Worm (Caenorhabditis elegans): ENCODE measurements around the gene W03F9.1.

W03F9.1 gene

ce11 chrV:126610-127009, at the start of gene W03F9.1:
Gene W03F9.1, minus strand, starts transcription at chrV:126718.
- TF ChIP-seq M03D4.4 (tag; optimal IDR thresholded peaks at IDR 0.05) = no peak
- TF ChIP-seq ceh-43 (GFP tag; optimal IDR thresholded peaks at IDR 0.05) = peak; percentile 41
- TF ChIP-seq blmp-1 (tag; optimal IDR thresholded peaks at IDR 0.05) = no peak
- no peak for TF ChIP-seq mls-2 (tag; optimal IDR thresholded peaks at IDR 0.05)
- peak; percentile 49 for TF ChIP-seq nhr-237 (tag; optimal IDR thresholded peaks at IDR 0.05)
- no peak for TF ChIP-seq ceh-39 (tag; optimal IDR thresholded peaks at IDR 0.05)
- TF ChIP-seq nhr-76 (tag; optimal IDR thresholded peaks at IDR 0.05) = no peak
- TF ChIP-seq lsy-2 (tag; optimal IDR thresholded peaks at IDR 0.05) = peak; percentile 23
- TF ChIP-seq ces-1 (GFP tag; optimal IDR thresholded peaks at IDR 0.05) = peak; percentile 92
- TF ChIP-seq cnd-1 (tag; optimal IDR thresholded peaks at IDR 0.05) = no peak
- no peak for TF ChIP-seq sptf-1 (tag; optimal IDR thresholded peaks at IDR 0.05)
- no peak for TF ChIP-seq nhr-2 (tag; optimal IDR thresholded peaks at IDR 0.05)
- no peak for TF ChIP-seq tbx-8 (GFP tag; optimal IDR thresholded peaks at IDR 0.05)
- peak; percentile 51 for TF ChIP-seq mep-1 (tag; optimal IDR thresholded peaks at IDR 0.05)
- no peak for TF ChIP-seq ztf-11 (tag; optimal IDR thresholded peaks at IDR 0.05)
- no peak for TF ChIP-seq lin-32 (GFP tag; optimal IDR thresholded peaks at IDR 0.05)
- peak; percentile 18 for TF ChIP-seq pha-4 (tag; optimal IDR thresholded peaks at IDR 0.05)
- peak; percentile 42 for TF ChIP-seq lin-13 (tag; optimal IDR thresholded peaks at IDR 0.05)
- TF ChIP-seq ceh-83 (GFP tag; optimal IDR thresholded peaks at IDR 0.05) = no peak
- no peak for TF ChIP-seq flh-1 (GFP tag; optimal IDR thresholded peaks at IDR 0.05)

ce11 chrV:174520-174919, 48.0 kb upstream of the W03F9.1 start:
- no peak for TF ChIP-seq cnd-1 (tag; optimal IDR thresholded peaks at IDR 0.05)
- no peak for TF ChIP-seq elt-3 (tag; optimal IDR thresholded peaks at IDR 0.05)
- TF ChIP-seq elt-1 (tag; optimal IDR thresholded peaks at IDR 0.05; ENCODE audit: borderline replicate concordance, insufficient read depth) = no peak
- TF ChIP-seq unc-120 (tag; optimal IDR thresholded peaks at IDR 0.05; ENCODE audit: poor library complexity, severe bottlenecking) = no peak
- no peak for TF ChIP-seq drap-1 (GFP tag; optimal IDR thresholded peaks at IDR 0.05)
- TF ChIP-seq unc-62 (GFP tag; optimal IDR thresholded peaks at IDR 0.05) = no peak
- TF ChIP-seq nhr-28 (tag; optimal IDR thresholded peaks at IDR 0.05) = no peak
- TF ChIP-seq mep-1 (tag; optimal IDR thresholded peaks at IDR 0.05) = no peak
- TF ChIP-seq zip-8 (tag; optimal IDR thresholded peaks at IDR 0.05) = no peak

- TF ChIP-seq M03D4.4 (tag; optimal IDR thresholded peaks at IDR 0.05) (peak; percentile 5), hlh-1 (tag; optimal IDR thresholded peaks at IDR 0.05) (no peak), elt-3 (tag; optimal IDR thresholded peaks at IDR 0.05) (no peak)
These were observed 46.9 kb upstream of the W03F9.1 start for ce11 chrV:173437-173836.

ce11 chrV:172110-172509, 45.6 kb upstream of the W03F9.1 start, which contains the start of gene cfap-36:
Gene cfap-36, minus strand, starts transcription at chrV:172210.
- no peak for TF ChIP-seq tbx-8 (GFP tag; optimal IDR thresholded peaks at IDR 0.05)
- TF ChIP-seq unc-39 (tag; optimal IDR thresholded peaks at IDR 0.05) = no peak
- no peak for TF ChIP-seq snpc-4 (tag; optimal IDR thresholded peaks at IDR 0.05)
- no peak for TF ChIP-seq lsy-2 (tag; optimal IDR thresholded peaks at IDR 0.05)
- TF ChIP-seq cnd-1 (tag; optimal IDR thresholded peaks at IDR 0.05) = no peak
- TF ChIP-seq ceh-83 (GFP tag; optimal IDR thresholded peaks at IDR 0.05) = no peak
- TF ChIP-seq elt-3 (tag; optimal IDR thresholded peaks at IDR 0.05) = no peak
- TF ChIP-seq drap-1 (GFP tag; optimal IDR thresholded peaks at IDR 0.05) = no peak
- no peak for TF ChIP-seq nhr-76 (tag; optimal IDR thresholded peaks at IDR 0.05)
- TF ChIP-seq unc-120 (tag; optimal IDR thresholded peaks at IDR 0.05; ENCODE audit: poor library complexity, severe bottlenecking) = no peak
- TF ChIP-seq bed-3 (GFP tag; optimal IDR thresholded peaks at IDR 0.05) = no peak

ce11 chrV:166687-167086, 40.2 kb upstream of the W03F9.1 start, which contains the start of gene Y108G3AL.2:
Gene Y108G3AL.2, plus strand, starts transcription at chrV:166987.
- TF ChIP-seq nhr-2 (tag; optimal IDR thresholded peaks at IDR 0.05) (no peak), unc-62 (GFP tag; optimal IDR thresholded peaks at IDR 0.05) (no peak), ceh-83 (GFP tag; optimal IDR thresholded peaks at IDR 0.05) (no peak), unc-120 (tag; optimal IDR thresholded peaks at IDR 0.05; ENCODE audit: poor library complexity, severe bottlenecking) (no peak), ham-2 (GFP tag; optimal IDR thresholded peaks at IDR 0.05) (no peak), mab-5 (tag; optimal IDR thresholded peaks at IDR 0.05) (no peak), lsy-2 (tag; optimal IDR thresholded peaks at IDR 0.05) (no peak), zip-8 (tag; optimal IDR thresholded peaks at IDR 0.05) (no peak), drap-1 (GFP tag; optimal IDR thresholded peaks at IDR 0.05) (no peak), sptf-1 (tag; optimal IDR thresholded peaks at IDR 0.05) (no peak), nhr-28 (tag; optimal IDR thresholded peaks at IDR 0.05) (no peak), ceh-39 (tag; optimal IDR thresholded peaks at IDR 0.05) (no peak), bed-3 (GFP tag; optimal IDR thresholded peaks at IDR 0.05) (no peak), nhr-237 (tag; optimal IDR thresholded peaks at IDR 0.05) (no peak), ceh-43 (GFP tag; optimal IDR thresholded peaks at IDR 0.05) (no peak), nhr-76 (tag; optimal IDR thresholded peaks at IDR 0.05) (no peak), sem-2 (GFP tag; optimal IDR thresholded peaks at IDR 0.05) (no peak), cnd-1 (tag; optimal IDR thresholded peaks at IDR 0.05) (no peak), ces-1 (GFP tag; optimal IDR thresholded peaks at IDR 0.05) (no peak)

Measured in whole organism, mixed stage, embryonic.